Worm (Caenorhabditis elegans) whole organism, young adult: Measurements from ENCODE around the gene C29F7.2.

Source experiments
- B0261.1 ChIP-seq: sonication (generic microtip); optimal IDR thresholded peaks from 2 replicates; lab custom pipeline; 2016; ENCODE audit warnings: mild to moderate bottlenecking, missing genetic modification characterization, moderate library complexity, missing compliant biosample characterization
- B0336.3 ChIP-seq: fragments of 200-800 bp; sonication (Bioruptor generic); IDR thresholded peaks from 2 replicates; pipeline ENCODE4 v1.3.6; 2022; ENCODE audit warnings: missing genetic modification characterization, missing compliant biosample characterization
- C06A6.2 ChIP-seq: fragments of 200-800 bp; sonication (Bioruptor generic); conservative IDR thresholded peaks from 2 replicates; pipeline ENCODE4 v1.3.6; 2022; ENCODE audit warnings: missing genetic modification characterization, missing compliant biosample characterization
- F22D6.2 ChIP-seq: sonication (generic microtip); optimal IDR thresholded peaks from 2 replicates; lab custom pipeline; 2016; ENCODE audit warnings: mild to moderate bottlenecking, missing genetic modification characterization, missing compliant biosample characterization
- F23B12.7 ChIP-seq: sonication (generic microtip); optimal IDR thresholded peaks from 2 replicates; lab custom pipeline; 2017; ENCODE audit warnings: missing genetic modification characterization, mild to moderate bottlenecking, missing compliant biosample characterization, antibody characterized with exemption, moderate library complexity; ENCODE audit not compliant: insufficient read depth
- F49E8.2 ChIP-seq: sonication (generic microtip); optimal IDR thresholded peaks from 3 replicates; lab custom pipeline; 2017; ENCODE audit warnings: missing genetic modification characterization, mild to moderate bottlenecking, missing compliant biosample characterization, antibody characterized with exemption, moderate library complexity; ENCODE audit not compliant: insufficient read depth
- F52B5.7 ChIP-seq: sonication (generic microtip); optimal IDR thresholded peaks from 2 replicates; lab custom pipeline; 2016; ENCODE audit warnings: mild to moderate bottlenecking, missing genetic modification characterization, missing compliant biosample characterization
- K11D2.4 ChIP-seq: fragments of 200-800 bp; sonication (Bioruptor generic); IDR thresholded peaks from 2 replicates; pipeline ENCODE4 v1.3.6; 2022; ENCODE audit warnings: missing genetic modification reagents, missing genetic modification characterization, missing compliant biosample characterization
- K12H6.12 ChIP-seq: fragments of 200-800 bp; sonication (Bioruptor generic); optimal IDR thresholded peaks from 2 replicates; lab custom pipeline; 2018; ENCODE audit warnings: mild to moderate bottlenecking, missing genetic modification characterization, missing compliant biosample characterization
- Y53G8AR.9 ChIP-seq: fragments of 200-800 bp; sonication (Bioruptor generic); conservative IDR thresholded peaks from 2 replicates; pipeline ENCODE4 v1.3.6; 2022; ENCODE audit warnings: missing genetic modification reagents, missing genetic modification characterization, missing compliant biosample characterization
- attf-5 ChIP-seq: fragments of 200-800 bp; sonication (Bioruptor generic); optimal IDR thresholded peaks from 2 replicates; lab custom pipeline; 2018; ENCODE audit warnings: mild to moderate bottlenecking, missing genetic modification characterization, missing compliant biosample characterization
- bed-2 ChIP-seq: fragments of 200-800 bp; sonication (Bioruptor generic); IDR thresholded peaks from 2 replicates; pipeline ENCODE4 v1.3.6; 2022; ENCODE audit warnings: missing genetic modification reagents, missing genetic modification characterization, missing compliant biosample characterization
- ceh-79 ChIP-seq: sonication (generic microtip); optimal IDR thresholded peaks from 2 replicates; lab custom pipeline; 2017; ENCODE audit warnings: mild to moderate bottlenecking, missing genetic modification characterization, missing compliant biosample characterization
- ceh-91 ChIP-seq: fragments of 200-800 bp; sonication (Bioruptor generic); IDR thresholded peaks from 2 replicates; pipeline ENCODE4 v1.3.6; 2022; ENCODE audit warnings: missing genetic modification reagents, missing genetic modification characterization, missing compliant biosample characterization
- die-1 ChIP-seq: sonication (generic microtip); optimal IDR thresholded peaks from 2 replicates; lab custom pipeline; 2016; ENCODE audit warnings: missing genotype, mild to moderate bottlenecking, missing genetic modification characterization, missing compliant biosample characterization
- dox-1 ChIP-seq: fragments of 200-800 bp; sonication (Bioruptor generic); IDR thresholded peaks from 2 replicates; pipeline ENCODE4 v1.3.6; 2022; ENCODE audit warnings: missing genetic modification reagents, missing genetic modification characterization, missing compliant biosample characterization
- egl-18 ChIP-seq: fragments of 200-800 bp; sonication (Bioruptor generic); IDR thresholded peaks from 2 replicates; pipeline ENCODE4 v1.3.6; 2022; ENCODE audit warnings: missing genetic modification reagents, missing genetic modification characterization, missing compliant biosample characterization
- egl-44 ChIP-seq: fragments of 200-800 bp; sonication (Bioruptor generic); IDR thresholded peaks from 2 replicates; pipeline ENCODE4 v1.3.6; 2022; ENCODE audit warnings: missing genetic modification reagents, missing genetic modification characterization, missing compliant biosample characterization
- ets-4 ChIP-seq: fragments of 200-800 bp; sonication (Bioruptor generic); optimal IDR thresholded peaks from 2 replicates; lab custom pipeline; 2018; ENCODE audit warnings: mild to moderate bottlenecking, missing genetic modification characterization, missing compliant biosample characterization
- gei-17 ChIP-seq: fragments of 200-800 bp; sonication (Bioruptor generic); optimal IDR thresholded peaks from 2 replicates; lab custom pipeline; 2018; ENCODE audit warnings: mild to moderate bottlenecking, missing genetic modification characterization, missing compliant biosample characterization
- hrde-1 ChIP-seq: sonication (generic microtip); optimal IDR thresholded peaks from 2 replicates; lab custom pipeline; 2016; ENCODE audit warnings: missing genetic modification characterization, mild to moderate bottlenecking, missing compliant biosample characterization, moderate library complexity, missing genotype, missing genetic modification reagents, borderline replicate concordance
- lag-1 ChIP-seq: fragments of 200-800 bp; sonication (Bioruptor generic); IDR thresholded peaks from 2 replicates; pipeline ENCODE4 v1.3.6; 2022; ENCODE audit warnings: missing genetic modification reagents, missing genetic modification characterization, missing compliant biosample characterization
- lin-35 ChIP-seq, 3 experiments: fragments of 150-350 bp in 2 of 3; sonication (generic microtip) in 1 of 3; optimal IDR thresholded peaks; 2 replicates each; lab custom pipeline; 2014 to 2018; ENCODE audit warnings: missing biosample characterization in 3 of 3, missing genetic modification characterization in 3 of 3, missing genetic modification reagents in 3 of 3
- lin-40 ChIP-seq: sonication (generic microtip); optimal IDR thresholded peaks from 2 replicates; lab custom pipeline; 2016; ENCODE audit warnings: missing genetic modification characterization, mild to moderate bottlenecking, missing compliant biosample characterization, missing genotype, missing genetic modification reagents
- lin-54 ChIP-seq: fragments of 200-800 bp; sonication (Bioruptor generic); optimal IDR thresholded peaks from 2 replicates; lab custom pipeline; 2018; ENCODE audit warnings: mild to moderate bottlenecking, missing genetic modification characterization, missing compliant biosample characterization
- lir-1 ChIP-seq: fragments of 200-800 bp; sonication (Bioruptor generic); conservative IDR thresholded peaks from 2 replicates; pipeline ENCODE4 v1.3.6; 2022; ENCODE audit warnings: missing genetic modification reagents, missing genetic modification characterization, missing compliant biosample characterization
- madf-10 ChIP-seq: sonication (generic microtip); optimal IDR thresholded peaks from 2 replicates; lab custom pipeline; 2016; ENCODE audit warnings: mild to moderate bottlenecking, missing genetic modification characterization, missing compliant biosample characterization
- madf-3 ChIP-seq: fragments of 200-800 bp; sonication (Bioruptor generic); IDR thresholded peaks from 2 replicates; pipeline ENCODE4 v1.3.6; 2022; ENCODE audit warnings: missing genetic modification reagents, missing genetic modification characterization, missing compliant biosample characterization
- mes-4 ChIP-seq: sonication (generic microtip); optimal IDR thresholded peaks from 2 replicates; lab custom pipeline; 2016; ENCODE audit warnings: missing genotype, missing genetic modification characterization, missing compliant biosample characterization
- mxl-1 ChIP-seq: sonication (generic microtip); optimal IDR thresholded peaks from 2 replicates; lab custom pipeline; 2016; ENCODE audit warnings: missing genetic modification characterization, missing compliant biosample characterization
- nhr-120 ChIP-seq: fragments of 200-800 bp; sonication (Bioruptor generic); IDR thresholded peaks from 2 replicates; pipeline ENCODE4 v1.3.6; 2022; ENCODE audit warnings: missing genetic modification characterization, missing compliant biosample characterization
- nhr-27 ChIP-seq: fragments of 200-800 bp; sonication (Bioruptor generic); optimal IDR thresholded peaks from 2 replicates; lab custom pipeline; 2018; ENCODE audit warnings: mild to moderate bottlenecking, missing genetic modification characterization, moderate library complexity, missing compliant biosample characterization
- nhr-90 ChIP-seq: sonication (generic microtip); optimal IDR thresholded peaks from 2 replicates; lab custom pipeline; 2016; ENCODE audit warnings: missing genotype, mild to moderate bottlenecking, missing genetic modification characterization, missing compliant biosample characterization
- rpc-1 ChIP-seq, 2 experiments: fragments of 150-350 bp in 1 of 2; sonication (generic microtip) in 1 of 2; optimal IDR thresholded peaks; 2 replicates each; lab custom pipeline; 2014 to 2018; ENCODE audit warnings: missing biosample characterization in 1 of 2, missing genetic modification characterization in 1 of 2, missing genetic modification reagents in 1 of 2, missing genotype in 1 of 2
- sea-2 ChIP-seq: fragments of 200-800 bp; sonication (Bioruptor generic); IDR thresholded peaks from 2 replicates; pipeline ENCODE4 v1.3.6; 2022; ENCODE audit warnings: missing genetic modification characterization, missing compliant biosample characterization
- somi-1 ChIP-seq: fragments of 200-800 bp; sonication (Bioruptor generic); optimal IDR thresholded peaks from 2 replicates; lab custom pipeline; 2018; ENCODE audit warnings: mild to moderate bottlenecking, missing genetic modification characterization, missing compliant biosample characterization
- tbp1 ChIP-seq: fragments of 200-800 bp; sonication (Bioruptor generic); optimal IDR thresholded peaks from 2 replicates; lab custom pipeline; 2018; ENCODE audit warnings: mild to moderate bottlenecking, missing genetic modification characterization, missing compliant biosample characterization
- tbx-9 ChIP-seq: sonication (generic microtip); optimal IDR thresholded peaks from 2 replicates; lab custom pipeline; 2016; ENCODE audit warnings: borderline replicate concordance, missing genetic modification characterization, inconsistent platforms, missing compliant biosample characterization
- tlf-1 ChIP-seq: fragments of 200-800 bp; sonication (Bioruptor generic); optimal IDR thresholded peaks from 2 replicates; lab custom pipeline; 2018; ENCODE audit warnings: mild to moderate bottlenecking, missing genetic modification characterization, missing compliant biosample characterization
- unc-130 ChIP-seq: sonication (generic microtip); optimal IDR thresholded peaks from 2 replicates; lab custom pipeline; 2016; ENCODE audit warnings: missing genetic modification reagents, missing genetic modification characterization, missing compliant biosample characterization
- zim-3 ChIP-seq: sonication (generic microtip); optimal IDR thresholded peaks from 2 replicates; lab custom pipeline; 2017; ENCODE audit warnings: mild to moderate bottlenecking, missing genetic modification characterization, moderate library complexity, missing compliant biosample characterization
- ztf-18 ChIP-seq: sonication (generic microtip); optimal IDR thresholded peaks from 2 replicates; lab custom pipeline; 2016; ENCODE audit warnings: missing genotype, mild to moderate bottlenecking, missing genetic modification characterization, missing compliant biosample characterization

C29F7.2 gene

ce11 chrX:13444267-13444666 lies 28.4 kb downstream of the C29F7.2 start (continued):
- TF ChIP-seq ceh-91 (GFP tag; lab: Robert Waterston, UW) (no peak), madf-3 (GFP tag; lab: Robert Waterston, UW) (no peak)
- TF ChIP-seq, all 124 proteins: peak for 11

DNA sequence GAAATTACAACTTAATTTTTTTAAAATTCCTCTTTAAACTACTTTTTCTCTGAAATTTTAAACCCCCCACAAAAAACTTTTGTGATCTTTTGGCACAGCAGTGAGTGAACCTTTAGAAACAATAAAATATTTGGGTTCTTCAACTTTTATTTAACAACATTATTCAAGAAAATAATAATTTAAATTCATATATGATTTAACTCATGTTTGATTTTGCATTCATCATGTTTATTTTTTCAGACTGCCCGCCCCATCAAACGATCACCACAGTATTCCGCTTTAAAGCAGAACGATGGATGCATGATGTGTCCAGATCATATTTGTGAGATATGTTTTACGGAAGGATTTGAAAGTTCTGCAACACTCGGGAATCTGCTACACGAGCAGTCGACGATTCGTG lies 30.5 kb downstream of the C29F7.2 start, which contains the start of gene set-8:
Gene set-8, plus strand, starts transcription at position 301 of the 400 bp plus-strand sequence.
- TF ChIP-seq C06A6.2 (GFP tag; lab: Robert Waterston, UW) (no peak), Y53G8AR.9 (GFP tag; lab: Robert Waterston, UW) (no peak), unc-130 (GFP tag; lab: Kevin White, UChicago) (no peak), nhr-120 (GFP tag; lab: Robert Waterston, UW) (no peak), ceh-79 (tag; lab: Kevin White, UChicago) (no peak), mxl-1 (tag; lab: Kevin White, UChicago) (no peak), sea-2 (GFP tag; lab: Robert Waterston, UW) (no peak)

DNA sequence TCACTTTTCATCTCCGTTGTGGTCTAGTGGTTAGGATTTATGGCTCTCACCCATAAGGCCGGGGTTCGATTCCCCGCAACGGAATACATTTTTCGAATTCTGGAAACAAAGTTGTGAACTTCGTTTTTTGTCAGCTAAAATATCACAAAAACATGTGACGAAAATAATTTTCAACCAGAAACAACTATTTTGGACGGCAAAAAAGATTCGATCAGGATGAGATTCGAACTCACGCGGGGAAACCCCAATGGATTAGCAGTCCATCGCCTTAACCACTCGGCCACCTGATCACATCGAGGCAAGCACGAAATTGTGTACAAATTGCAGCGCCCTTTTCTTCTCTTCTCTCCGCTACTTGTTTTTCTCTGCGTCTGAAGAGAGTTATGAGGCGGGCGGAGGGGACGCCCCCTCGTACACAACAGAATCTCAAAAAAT lies 32.8 kb downstream of the C29F7.2 start:
- peak; percentile 52 for TF ChIP-seq lin-54
- TF ChIP-seq dox-1 (GFP tag; lab: Robert Waterston, UW): peak; percentile 93; the same call in 1 of the 2 replicates
- 0 out of 2 replicates have a peak, but pooled peaks have one; percentile 7 for TF ChIP-seq bed-2 (GFP tag; lab: Robert Waterston, UW)
- TF ChIP-seq egl-18 (GFP tag; lab: Robert Waterston, UW): peak; percentile 76
- peak; percentile 76 for TF ChIP-seq ztf-18 (tag; lab: Kevin White, UChicago)
- peak; percentile 87 for TF ChIP-seq lin-40 (tag; lab: Kevin White, UChicago)
- TF ChIP-seq nhr-90 (tag; lab: Kevin White, UChicago): peak; percentile 92
- TF ChIP-seq nhr-27 (tag; lab: Kevin White, UChicago): peak; percentile 51
- TF ChIP-seq hrde-1: peak; percentile 72
- peak; percentile 79 for TF ChIP-seq gei-17
- TF ChIP-seq F49E8.2 (tag; lab: Kevin White, UChicago): peak; percentile 44
- TF ChIP-seq tbx-9 (tag; lab: Kevin White, UChicago): peak; percentile 15
- TF ChIP-seq F22D6.2 (tag; lab: Kevin White, UChicago): peak; percentile 66
- peak; percentile 81 for TF ChIP-seq mes-4
- TF ChIP-seq K12H6.12 (tag; lab: Kevin White, UChicago): peak; percentile 69
- peak; percentile 95 for TF ChIP-seq die-1
- TF ChIP-seq nhr-120 (GFP tag; lab: Robert Waterston, UW): 0 out of 2 replicates have a peak, but pooled peaks have one; percentile 20
- TF ChIP-seq B0261.1 (tag; lab: Kevin White, UChicago): peak; percentile 98
- TF ChIP-seq ets-4 (GFP tag; lab: Kevin White, UChicago): peak; percentile 60
- peak; percentile 74 for TF ChIP-seq attf-5 (GFP tag; lab: Kevin White, UChicago)
- peak; percentile 48; the same call in 1 of the 2 replicates for TF ChIP-seq lir-1
- peak; percentile 77; the same call in 1 of the 2 replicates for TF ChIP-seq B0336.3 (GFP tag; lab: Robert Waterston, UW)
- peak; percentile 62 for TF ChIP-seq F52B5.7 (tag; lab: Kevin White, UChicago)
- peak; percentile 80 for TF ChIP-seq Y53G8AR.9 (GFP tag; lab: Robert Waterston, UW)
- peak; percentile 80 for TF ChIP-seq F23B12.7 (tag; lab: Kevin White, UChicago)
- peak; percentile 56 for TF ChIP-seq zim-3 (tag; lab: Kevin White, UChicago)
- TF ChIP-seq madf-10: peak; percentile 88
- TF ChIP-seq K11D2.4 (GFP tag; lab: Robert Waterston, UW): peak; percentile 72; the same call in 1 of the 2 replicates
- peak; percentile 94 for TF ChIP-seq rpc-1 (optimal IDR thresholded peaks at IDR 0.05; lab: Kevin White, UChicago)
- TF ChIP-seq rpc-1 (tag; optimal IDR thresholded peaks at IDR 0.05; lab: Kevin White, UChicago): peak; percentile 97
- TF ChIP-seq madf-3 (GFP tag; lab: Robert Waterston, UW): 0 out of 2 replicates have a peak, but pooled peaks have one; percentile 56
- peak; percentile 84 for TF ChIP-seq somi-1 (GFP tag; lab: Kevin White, UChicago)
- TF ChIP-seq tbp1: peak; percentile 93
- TF ChIP-seq lin-35 (GFP tag; optimal IDR thresholded peaks at IDR 0.05; lab: Kevin White, UChicago): peak in 1 of 3 experiments; percentile 67
- 0 out of 2 replicates have a peak, but pooled peaks have one; percentile 7 for TF ChIP-seq lag-1 (GFP tag; lab: Robert Waterston, UW)
- peak; percentile 89 for TF ChIP-seq egl-44
- TF ChIP-seq tlf-1 (GFP tag; lab: Kevin White, UChicago): peak; percentile 54
